Fruit fly (Drosophila melanogaster) whole organism, embryonic: ENCODE measurements around the gene LanB1.

ENCODE experiments used
- Atf-2 ChIP-seq: fragments of 200-800 bp; sonication (Bioruptor generic); optimal IDR thresholded peaks from 2 replicates; lab custom pipeline; 2016; ENCODE audit warnings: missing biosample characterization, missing genetic modification characterization
- B-H1 ChIP-seq: fragments of 200-800 bp; sonication (Bioruptor generic); IDR thresholded peaks from 3 replicates; pipeline ENCODE4 v1.3.6; 2022; ENCODE audit warnings: missing biosample characterization, missing genetic modification characterization
- Bteb2 ChIP-seq: fragments of 200-800 bp; sonication (Bioruptor generic); optimal IDR thresholded peaks from 2 replicates; lab custom pipeline; 2016; ENCODE audit warnings: missing biosample characterization, missing genetic modification characterization
- C15 ChIP-seq: fragments of 200-800 bp; sonication (Bioruptor generic); IDR thresholded peaks from 3 replicates; pipeline ENCODE4 v1.3.6; 2022; ENCODE audit warnings: missing biosample characterization, missing genetic modification characterization
- CG10366 ChIP-seq: fragments of 200-800 bp; sonication (Bioruptor generic); IDR thresholded peaks from 2 replicates; pipeline ENCODE4 v1.3.6; 2022; ENCODE audit warnings: missing biosample characterization, missing genetic modification characterization
- CG10959 ChIP-seq: fragments of 200-800 bp; sonication (Bioruptor generic); IDR thresholded peaks from 2 replicates; pipeline ENCODE4 v1.3.6; 2022; ENCODE audit warnings: missing biosample characterization, missing genetic modification characterization
- CG12236 ChIP-seq: fragments of 200-800 bp; sonication (Bioruptor generic); optimal IDR thresholded peaks from 2 replicates; lab custom pipeline; 2016; ENCODE audit warnings: missing biosample characterization, missing genetic modification characterization
- CG13287 ChIP-seq: fragments of 200-800 bp; sonication (Bioruptor generic); IDR thresholded peaks from 2 replicates; pipeline ENCODE4 v1.3.6; 2022; ENCODE audit warnings: missing biosample characterization, missing genetic modification characterization; ENCODE audit not compliant: partially characterized antibody
- CG13424 ChIP-seq: fragments of 200-800 bp; sonication (Bioruptor generic); optimal IDR thresholded peaks from 2 replicates; lab custom pipeline; 2019; ENCODE audit warnings: missing biosample characterization, mild to moderate bottlenecking, missing genetic modification characterization, moderate library complexity
- CG16863 ChIP-seq: fragments of 200-800 bp; sonication (Bioruptor generic); optimal IDR thresholded peaks from 3 replicates; lab custom pipeline; 2016; ENCODE audit warnings: missing biosample characterization, missing genetic modification characterization
- CG17385 ChIP-seq: fragments of 200-800 bp; sonication (Bioruptor generic); optimal IDR thresholded peaks from 3 replicates; lab custom pipeline; 2018; ENCODE audit warnings: missing biosample characterization, mild to moderate bottlenecking, missing genetic modification characterization
- CG17912 ChIP-seq: fragments of 200-800 bp; sonication (Bioruptor generic); optimal IDR thresholded peaks from 2 replicates; lab custom pipeline; 2018; ENCODE audit warnings: missing biosample characterization, mild to moderate bottlenecking, missing genetic modification characterization
- CG18262 ChIP-seq: fragments of 200-800 bp; optimal IDR thresholded peaks from 3 replicates; lab custom pipeline; 2019; ENCODE audit warnings: missing biosample characterization, mild to moderate bottlenecking, missing genetic modification characterization, moderate library complexity
- CG4328 ChIP-seq: fragments of 200-800 bp; sonication (Bioruptor generic); optimal IDR thresholded peaks from 3 replicates; lab custom pipeline; 2017; ENCODE audit warnings: missing biosample characterization, missing genetic modification reagents, missing genetic modification characterization
- CG4854 ChIP-seq: fragments of 200-800 bp; sonication (Bioruptor generic); optimal IDR thresholded peaks from 2 replicates; lab custom pipeline; 2016; ENCODE audit warnings: missing biosample characterization, missing genetic modification characterization, inconsistent platforms
- CG5180 ChIP-seq: fragments of 200-800 bp; sonication (Bioruptor generic); optimal IDR thresholded peaks from 3 replicates; lab custom pipeline; 2017; ENCODE audit warnings: missing biosample characterization, missing genetic modification characterization, mild to moderate bottlenecking, moderate library complexity, missing genetic modification reagents
- CG6765 ChIP-seq: fragments of 200-800 bp; sonication (Bioruptor generic); optimal IDR thresholded peaks from 3 replicates; lab custom pipeline; 2017; ENCODE audit warnings: missing biosample characterization, mild to moderate bottlenecking, missing genetic modification characterization
- CG7745 ChIP-seq: fragments of 200-800 bp; sonication (Bioruptor generic); optimal IDR thresholded peaks from 2 replicates; lab custom pipeline; 2018; ENCODE audit warnings: missing biosample characterization, mild to moderate bottlenecking, missing genetic modification characterization, moderate library complexity
- Dad ChIP-seq: fragments of 200-800 bp; sonication (Bioruptor generic); optimal IDR thresholded peaks from 3 replicates; lab custom pipeline; 2016; ENCODE audit warnings: missing biosample characterization, missing genetic modification characterization
- Fer3 ChIP-seq: fragments of 200-800 bp; sonication (Bioruptor generic); optimal IDR thresholded peaks from 2 replicates; lab custom pipeline; 2018; ENCODE audit warnings: missing biosample characterization, mild to moderate bottlenecking, missing genetic modification characterization, moderate library complexity
- HLH3B ChIP-seq: fragments of 200-800 bp; sonication (Bioruptor generic); IDR thresholded peaks from 2 replicates; pipeline ENCODE4 v1.3.6; 2022; ENCODE audit warnings: missing biosample characterization, missing genetic modification characterization
- HLH4C ChIP-seq: fragments of 200-800 bp; sonication (Bioruptor generic); IDR thresholded peaks from 3 replicates; pipeline ENCODE4 v1.3.6; 2022; ENCODE audit warnings: missing biosample characterization, missing genetic modification characterization; ENCODE audit not compliant: partially characterized antibody
- Hey ChIP-seq: fragments of 200-800 bp; sonication (Bioruptor generic); optimal IDR thresholded peaks from 3 replicates; lab custom pipeline; 2018; ENCODE audit warnings: missing biosample characterization, mild to moderate bottlenecking, missing genetic modification characterization
- HmgZ ChIP-seq: fragments of 200-800 bp; sonication (Bioruptor generic); optimal IDR thresholded peaks from 2 replicates; lab custom pipeline; 2018; ENCODE audit warnings: missing biosample characterization, mild to moderate bottlenecking, missing genetic modification characterization
- Hr3 ChIP-seq: fragments of 200-800 bp; sonication (Bioruptor generic); optimal IDR thresholded peaks from 3 replicates; lab custom pipeline; 2016; ENCODE audit warnings: missing biosample characterization, missing genetic modification characterization
- Hr39 ChIP-seq: fragments of >200 bp; optimal IDR thresholded peaks from 2 replicates; lab custom pipeline; 2017
- Lim3 ChIP-seq: fragments of 200-800 bp; sonication (Bioruptor generic); IDR thresholded peaks from 2 replicates; pipeline ENCODE4 v1.3.6; 2022; ENCODE audit warnings: missing biosample characterization, missing genetic modification characterization
- NK7.1 ChIP-seq: fragments of 200-800 bp; sonication (Bioruptor generic); optimal IDR thresholded peaks from 3 replicates; lab custom pipeline; 2016; ENCODE audit warnings: missing biosample characterization, missing genetic modification characterization
- Nf-YC ChIP-seq: fragments of 200-800 bp; optimal IDR thresholded peaks from 3 replicates; lab custom pipeline; 2019; ENCODE audit warnings: missing biosample characterization, mild to moderate bottlenecking, missing genetic modification characterization, moderate library complexity
- Sin3A ChIP-seq: fragments of >200 bp; optimal IDR thresholded peaks from 2 replicates; lab custom pipeline; 2018
- cas ChIP-seq: fragments of 200-800 bp; sonication (Bioruptor generic); IDR thresholded peaks from 2 replicates; pipeline ENCODE4 v1.3.6; 2022; ENCODE audit warnings: missing biosample characterization, missing genetic modification characterization
- caup ChIP-seq: fragments of 200-800 bp; sonication (Bioruptor generic); optimal IDR thresholded peaks from 3 replicates; lab custom pipeline; 2017; ENCODE audit warnings: missing biosample characterization, mild to moderate bottlenecking, missing genetic modification characterization, moderate library complexity; ENCODE audit not compliant: severe bottlenecking
- chif ChIP-seq, 2 experiments: fragments of 200-800 bp; sonication (Bioruptor generic); optimal IDR thresholded peaks; 3 replicates each; lab custom pipeline; 2016; ENCODE audit warnings: missing biosample characterization in 2 of 2, missing genetic modification characterization in 2 of 2
- ci ChIP-seq: fragments of 200-800 bp; sonication (Bioruptor generic); IDR thresholded peaks from 3 replicates; pipeline ENCODE4 v1.3.6; 2022; ENCODE audit warnings: missing biosample characterization, missing genetic modification characterization
- eve ChIP-seq, 2 experiments: fragments of >200 bp; optimal IDR thresholded peaks; 2 replicates each; lab custom pipeline; 2017; ENCODE audit warnings: missing biosample characterization in 2 of 2, missing genetic modification characterization in 2 of 2
- jing ChIP-seq: fragments of 200-800 bp; sonication (Bioruptor generic); optimal IDR thresholded peaks from 2 replicates; lab custom pipeline; 2018; ENCODE audit warnings: missing biosample characterization, mild to moderate bottlenecking, missing genetic modification characterization
- mam ChIP-seq: fragments of 200-800 bp; sonication (Bioruptor generic); optimal IDR thresholded peaks from 3 replicates; lab custom pipeline; 2016; ENCODE audit warnings: missing biosample characterization, missing genetic modification characterization
- mirr ChIP-seq: fragments of 200-800 bp; sonication (Bioruptor generic); optimal IDR thresholded peaks from 3 replicates; lab custom pipeline; 2018; ENCODE audit warnings: missing biosample characterization, mild to moderate bottlenecking, missing genetic modification characterization
- nerfin-1 ChIP-seq: fragments of 200-800 bp; sonication (Bioruptor generic); optimal IDR thresholded peaks from 3 replicates; lab custom pipeline; 2019; ENCODE audit warnings: missing biosample characterization, mild to moderate bottlenecking, missing genetic modification characterization, moderate library complexity
- odd ChIP-seq: fragments of 200-800 bp; sonication (Bioruptor generic); optimal IDR thresholded peaks from 2 replicates; lab custom pipeline; 2017; ENCODE audit warnings: missing biosample characterization, mild to moderate bottlenecking, missing genetic modification characterization
- otp ChIP-seq: fragments of 200-800 bp; sonication (Bioruptor generic); IDR thresholded peaks from 3 replicates; pipeline ENCODE4, ENCODE4 v1.3.6; 2022; ENCODE audit warnings: missing biosample characterization, missing genetic modification characterization
- pita ChIP-seq: fragments of 200-800 bp; sonication (Bioruptor generic); optimal IDR thresholded peaks from 2 replicates; lab custom pipeline; 2017; ENCODE audit warnings: missing biosample characterization, mild to moderate bottlenecking, missing genetic modification characterization
- slbo ChIP-seq: fragments of 200-800 bp; sonication (Bioruptor generic); IDR thresholded peaks from 2 replicates; pipeline ENCODE4 v1.3.6; 2022; ENCODE audit warnings: missing biosample characterization, missing genetic modification characterization
- sna ChIP-seq: fragments of 200-800 bp; sonication (Bioruptor generic); IDR thresholded peaks from 2 replicates; pipeline ENCODE4 v1.3.6; 2022; ENCODE audit warnings: missing biosample characterization, missing genetic modification characterization; ENCODE audit not compliant: partially characterized antibody
- sqz ChIP-seq: fragments of 200-800 bp; sonication (Bioruptor generic); optimal IDR thresholded peaks from 3 replicates; lab custom pipeline; 2018; ENCODE audit warnings: missing biosample characterization, mild to moderate bottlenecking, missing genetic modification characterization
- stwl ChIP-seq: fragments of 200-800 bp; sonication (Bioruptor generic); optimal IDR thresholded peaks from 3 replicates; lab custom pipeline; 2018; ENCODE audit warnings: missing biosample characterization, mild to moderate bottlenecking, missing genetic modification characterization, moderate library complexity
- vvl ChIP-seq: fragments of 200-800 bp; sonication (Bioruptor generic); IDR thresholded peaks from 2 replicates; pipeline ENCODE4 v1.3.6; 2022; ENCODE audit warnings: missing biosample characterization, missing genetic modification characterization
- wdn ChIP-seq: fragments of 200-800 bp; sonication (Bioruptor generic); IDR thresholded peaks from 2 replicates; pipeline ENCODE4 v1.3.6; 2022; ENCODE audit warnings: missing biosample characterization, missing genetic modification characterization
- zen ChIP-seq: fragments of 200-800 bp; sonication (Bioruptor generic); optimal IDR thresholded peaks from 3 replicates; lab custom pipeline; 2018; ENCODE audit warnings: missing biosample characterization, mild to moderate bottlenecking, missing genetic modification characterization, moderate library complexity
- zfh2 ChIP-seq: fragments of 200-800 bp; sonication (Bioruptor generic); optimal IDR thresholded peaks from 2 replicates; lab custom pipeline; 2016; ENCODE audit warnings: missing biosample characterization, missing genetic modification characterization

The LanB1 gene

dm6 chr2L:7799804-7800433, 11.3 kb upstream of the LanB1 start, which contains the start of the genes Herp and r2d2 (continued):
- TF ChIP-seq Fer3 (tag; lab: Kevin White, UChicago): peak; percentile 89
- TF ChIP-seq chif (GFP tag; optimal IDR thresholded peaks at IDR 0.05; lab: Kevin White, UChicago): peak; percentile 90 to 93
- TF ChIP-seq CG5180 (GFP tag; lab: Kevin White, UChicago): peak; percentile 66
- peak; percentile 60; the same call in 1 of the 3 replicates for TF ChIP-seq B-H1
- peak; percentile 87 for TF ChIP-seq nerfin-1 (tag; lab: Kevin White, UChicago)
- TF ChIP-seq CG18262 (tag; lab: Kevin White, UChicago): peak; percentile 88
- TF ChIP-seq pita (GFP tag; lab: Kevin White, UChicago): no peak
- peak; percentile 96 for TF ChIP-seq mam
- TF ChIP-seq cas (GFP tag; lab: Robert Waterston, UW): peak; percentile 79
- TF ChIP-seq eve (GFP tag; optimal IDR thresholded peaks at IDR 0.05; lab: Kevin White, UChicago): peak in 1 of 2 experiments; percentile 88
- peak; percentile 82 for TF ChIP-seq Hey (tag; lab: Kevin White, UChicago)
- peak; percentile 97 for TF ChIP-seq zfh2
- peak; percentile 73 for TF ChIP-seq CG4854 (GFP tag; lab: Kevin White, UChicago)
- TF ChIP-seq jing (GFP tag; lab: Kevin White, UChicago): peak; percentile 70
- TF ChIP-seq zen (tag; lab: Kevin White, UChicago): peak; percentile 87
- TF ChIP-seq CG13287 (GFP tag; lab: Robert Waterston, UW): peak; percentile 92
- peak; percentile 80 for TF ChIP-seq sna (GFP tag; lab: Robert Waterston, UW)
- peak; percentile 82; the same call in 2 of the 3 replicates for TF ChIP-seq ci (GFP tag; lab: Robert Waterston, UW)
- TF ChIP-seq CG13424 (tag; lab: Kevin White, UChicago): peak; percentile 94
- peak; percentile 80 for TF ChIP-seq odd (GFP tag; lab: Kevin White, UChicago)
- peak; percentile 55; the same call in 1 of the 3 replicates for TF ChIP-seq HLH4C (GFP tag; lab: Robert Waterston, UW)
- TF ChIP-seq HLH3B (GFP tag; lab: Robert Waterston, UW): peak; percentile 86
- TF ChIP-seq slbo (GFP tag; lab: Robert Waterston, UW): peak; percentile 93
- TF ChIP-seq mirr (GFP tag; lab: Kevin White, UChicago): peak; percentile 93
- peak; percentile 75 for TF ChIP-seq sqz (GFP tag; lab: Kevin White, UChicago)
- TF ChIP-seq vvl: peak; percentile 83
- peak; percentile 21 for TF ChIP-seq CG7745 (tag; lab: Kevin White, UChicago)
- peak; percentile 85 for TF ChIP-seq CG16863 (GFP tag; lab: Kevin White, UChicago)
- peak; percentile 81 for TF ChIP-seq CG12236 (GFP tag; lab: Kevin White, UChicago)
- TF ChIP-seq stwl (tag; lab: Kevin White, UChicago): peak; percentile 87
- TF ChIP-seq CG4328: peak; percentile 92
- TF ChIP-seq Sin3A (lab: Kevin White, UChicago): peak; percentile 91
- TF ChIP-seq Bteb2: peak; percentile 89
- TF ChIP-seq Nf-YC (tag; lab: Kevin White, UChicago): peak; percentile 87
- TF ChIP-seq Dad (GFP tag; lab: Kevin White, UChicago): peak; percentile 91
- TF ChIP-seq CG10366 (GFP tag; lab: Robert Waterston, UW): peak; percentile 74
- TF ChIP-seq Hr39 (lab: Kevin White, UChicago): no peak
- peak; percentile 91 for TF ChIP-seq NK7.1 (GFP tag; lab: Kevin White, UChicago)
- peak; percentile 44 for TF ChIP-seq CG17912 (GFP tag; lab: Kevin White, UChicago)
- TF ChIP-seq CG10959 (GFP tag; lab: Robert Waterston, UW): peak; percentile 80
- peak; percentile 52; the same call in 1 of the 2 replicates for TF ChIP-seq Lim3 (GFP tag; lab: Robert Waterston, UW)
- peak; percentile 83 for TF ChIP-seq CG17385 (GFP tag; lab: Kevin White, UChicago)
- peak; percentile 75 for TF ChIP-seq CG6765 (GFP tag; lab: Kevin White, UChicago)
- peak; percentile 67; the same call in 1 of the 3 replicates for TF ChIP-seq otp (GFP tag; lab: Robert Waterston, UW)
- TF ChIP-seq caup (GFP tag; lab: Kevin White, UChicago): peak; percentile 90
- TF ChIP-seq Atf-2 (GFP tag; lab: Kevin White, UChicago): peak; percentile 92
- TF ChIP-seq HmgZ (tag; lab: Kevin White, UChicago): peak; percentile 96
- TF ChIP-seq wdn (GFP tag; lab: Robert Waterston, UW): peak; percentile 80; the same call in 1 of the 2 replicates
- peak; percentile 91 for TF ChIP-seq Hr3
- TF ChIP-seq C15 (GFP tag; lab: Robert Waterston, UW): peak; percentile 83; the same call in 2 of the 3 replicates
